Worm (Caenorhabditis elegans): ENCODE measurements around the gene Y82E9BR.5.

- TF ChIP-seq him-1 (tag; optimal IDR thresholded peaks at IDR 0.05) (no peak), W03F9.2 (tag; optimal IDR thresholded peaks at IDR 0.05) (no peak)
These were observed 524 bp downstream of the Y82E9BR.5 start for ce11 chrIII:1384694-1385093.

Data from whole organism, L4/young adult.